Fruit fly (Drosophila melanogaster) whole organism, larva: ENCODE results near the gene CG11892.

ENCODE experiments used
- noc ChIP-seq: fragments of 200-800 bp; sonication (Bioruptor generic); optimal IDR thresholded peaks from 3 replicates; lab custom pipeline; 2019; ENCODE audit warnings: missing biosample characterization, mild to moderate bottlenecking, missing genetic modification characterization, moderate library complexity

CG11892 gene

DNA sequence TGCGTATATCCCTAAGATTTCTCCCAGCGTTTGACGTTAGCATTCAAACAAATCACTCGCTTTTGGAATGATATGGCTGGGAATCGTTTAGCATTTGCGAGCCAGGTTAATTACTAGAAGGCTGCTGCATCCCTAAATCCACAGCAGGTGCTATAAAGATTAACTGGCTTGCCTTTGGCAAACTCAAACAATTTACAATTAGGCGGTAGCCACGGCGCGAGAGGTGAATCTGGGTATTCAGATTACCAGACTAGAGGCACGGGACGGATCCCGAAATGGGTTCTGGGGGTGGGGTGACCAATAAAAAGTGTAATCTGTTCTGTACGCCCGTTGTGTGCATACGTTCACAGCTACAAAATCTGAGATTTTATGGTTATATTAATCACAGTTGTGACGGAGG, at the start of gene CG11892:
TSS of gene CG11892 (plus strand) at position 384 of the 400 bp plus-strand sequence.
- TF ChIP-seq noc (tag; lab: Kevin White, UChicago) = peak; percentile 84

DNA sequence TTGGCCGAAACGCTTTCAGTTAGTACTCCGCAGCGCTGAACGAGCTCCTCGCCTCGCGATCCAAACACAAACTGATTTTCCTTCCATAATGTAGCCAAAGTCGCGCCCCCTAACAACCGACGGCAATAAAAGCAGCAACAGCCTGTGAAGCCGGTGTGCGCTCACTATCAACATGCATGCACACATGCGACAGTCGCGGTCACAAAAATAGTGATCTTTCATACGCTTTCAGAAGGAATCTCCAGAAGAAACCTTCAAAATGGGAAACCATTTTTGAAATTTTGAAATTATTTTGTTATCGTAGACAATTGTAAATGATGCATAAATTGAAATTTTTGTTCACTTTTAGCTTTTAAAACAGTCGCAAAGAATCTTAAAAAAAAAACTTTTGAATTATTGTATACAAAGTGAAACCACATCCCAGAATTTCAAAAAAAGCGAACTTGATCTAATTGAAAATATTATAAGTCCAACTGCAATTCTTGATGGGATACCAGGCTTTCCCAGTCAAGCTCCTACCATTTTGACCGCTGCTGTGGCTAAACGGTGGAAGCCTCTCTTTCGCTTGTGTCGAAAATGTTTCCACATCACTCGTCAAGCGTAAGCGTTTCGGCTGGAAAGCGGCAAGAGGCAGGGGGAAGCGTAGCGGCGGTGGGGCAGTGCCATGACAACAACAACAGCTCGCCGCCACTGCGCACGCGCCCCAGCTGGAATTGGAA, 48.9 kb upstream of the CG11892 start, which contains the start of gene Cad96Cb:
TSS of gene Cad96Cb (minus strand) at position 51 of the 719 bp plus-strand sequence.
- TF ChIP-seq noc (tag; lab: Kevin White, UChicago) = no peak

DNA sequence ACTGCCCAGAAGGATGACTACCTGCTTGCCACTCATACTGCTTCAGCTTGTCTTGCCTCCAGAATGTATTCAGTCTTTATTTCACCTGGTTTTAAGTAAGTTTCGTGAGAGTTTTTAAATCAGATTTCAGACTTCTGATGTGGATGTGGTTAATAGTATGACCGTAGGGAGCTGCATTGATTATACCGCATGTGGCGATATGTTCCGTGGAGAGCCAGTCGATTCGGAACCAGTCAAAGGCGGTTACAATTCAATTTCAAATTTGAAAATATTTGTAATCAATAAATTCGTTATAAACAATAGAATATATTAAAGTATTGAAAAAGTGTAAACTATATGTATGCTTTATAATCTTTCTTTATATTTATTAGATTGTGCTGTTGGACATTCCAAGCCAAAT, 46.0 kb upstream of the CG11892 start, which contains the start of gene Sil1:
TSS of gene Sil1 (minus strand) at position 168 of the 400 bp plus-strand sequence.
- no peak for TF ChIP-seq noc (tag; lab: Kevin White, UChicago)

DNA sequence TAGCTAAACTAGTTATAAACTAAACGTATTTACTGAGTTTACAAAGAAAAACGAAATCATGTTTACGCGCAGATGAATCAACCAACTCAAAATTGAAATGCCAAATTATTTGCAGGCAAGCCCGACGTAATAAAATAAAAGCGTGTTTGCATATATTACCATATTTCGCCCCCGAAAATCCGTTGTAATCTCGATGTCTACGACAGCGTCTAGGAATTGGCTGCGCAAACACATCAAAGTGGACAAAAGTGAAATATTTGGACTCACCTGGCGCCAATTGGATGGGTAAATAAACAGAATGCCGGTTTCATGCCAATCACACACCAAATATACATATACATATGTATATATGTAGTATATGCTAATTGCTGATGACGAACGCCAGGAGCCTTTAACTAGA, 45.2 kb upstream of the CG11892 start:
- no peak for TF ChIP-seq noc (tag; lab: Kevin White, UChicago)

DNA sequence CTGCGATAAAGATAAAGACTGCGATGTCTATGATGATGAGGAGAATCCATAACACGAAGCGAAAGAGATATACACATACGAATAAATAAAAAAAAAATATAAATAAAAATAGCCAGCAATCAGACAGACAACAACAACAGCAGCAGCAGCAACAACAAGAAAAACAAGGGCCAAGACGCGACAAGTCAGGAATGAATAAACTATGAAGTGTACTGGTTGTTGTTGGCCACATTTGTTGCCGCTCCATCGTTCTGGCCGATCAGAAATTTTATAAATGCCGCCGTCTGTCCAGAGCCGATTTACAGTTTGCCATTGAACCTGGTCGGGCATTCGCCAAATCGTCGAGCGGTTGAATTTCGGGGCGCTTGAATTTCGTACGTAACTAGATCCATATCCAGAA, 44.0 kb upstream of the CG11892 start, which contains the start of gene Jhbp7:
TSS of gene Jhbp7 (plus strand) at position 301 of the 400 bp plus-strand sequence.
- TF ChIP-seq noc (tag; lab: Kevin White, UChicago) = no peak

DNA sequence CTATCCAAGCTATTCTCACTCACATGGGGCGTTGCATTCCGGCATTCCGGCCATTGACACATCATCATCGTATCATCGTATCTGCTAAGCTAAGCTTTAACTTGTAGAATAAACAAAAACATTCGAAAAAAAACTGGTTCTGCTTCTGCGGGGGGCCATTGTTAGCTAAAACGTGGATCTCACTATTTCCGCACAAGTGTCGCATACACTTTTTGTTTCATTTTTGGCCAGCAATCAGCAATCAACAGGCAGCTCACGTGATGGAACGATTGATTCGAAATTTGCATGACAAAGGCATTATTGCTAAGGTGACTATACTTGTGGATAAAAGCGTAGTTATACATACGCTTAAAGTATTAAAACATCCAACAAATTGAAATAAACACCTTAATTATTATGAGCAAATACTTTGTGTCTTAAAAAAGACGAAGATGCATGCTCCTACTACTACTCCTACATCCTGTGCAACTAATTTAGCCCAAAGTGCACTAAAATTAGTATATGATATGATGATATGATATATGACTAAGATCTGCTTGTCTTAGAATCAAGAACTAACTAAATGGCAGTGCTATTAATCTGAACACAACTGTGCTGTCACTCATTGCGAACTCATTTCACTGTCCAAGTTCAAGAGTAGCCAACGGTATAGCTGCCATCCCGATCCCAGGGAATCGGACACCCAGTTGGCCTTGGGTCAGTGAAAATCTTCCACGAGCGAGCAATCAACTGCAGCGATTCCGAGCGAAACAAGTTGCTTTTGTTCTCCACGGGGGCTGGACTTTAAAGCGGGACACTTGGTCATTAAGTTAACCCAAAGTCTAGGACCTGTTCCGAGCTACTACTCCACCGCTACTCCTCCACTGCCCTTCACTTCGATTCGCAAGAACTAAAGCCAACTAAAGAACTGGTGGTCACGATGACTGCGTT, 42.3 kb upstream of the CG11892 start:
- TF ChIP-seq noc (tag; lab: Kevin White, UChicago) = no peak

DNA sequence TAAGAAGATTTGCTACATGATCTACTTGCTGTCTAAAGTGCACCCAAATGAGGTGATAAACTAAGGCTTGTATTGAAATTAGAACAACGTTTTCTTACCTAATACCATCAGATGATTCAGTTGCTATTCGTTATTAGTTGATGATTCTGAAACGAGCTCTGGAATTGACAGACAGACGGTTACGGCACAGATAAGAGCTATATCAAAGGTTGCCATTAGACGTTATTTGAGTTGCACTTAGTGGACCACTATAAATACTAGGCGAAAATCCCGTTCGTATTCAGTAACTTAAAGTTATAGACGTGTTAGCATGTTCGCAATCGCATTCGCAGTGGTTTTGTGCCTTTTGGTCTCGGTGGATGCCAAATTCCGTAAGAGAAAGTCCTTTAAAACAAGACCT, 41.5 kb upstream of the CG11892 start, which contains the start of gene to:
TSS of gene to (plus strand) at position 301 of the 400 bp plus-strand sequence.
- no peak for TF ChIP-seq noc (tag; lab: Kevin White, UChicago)

DNA sequence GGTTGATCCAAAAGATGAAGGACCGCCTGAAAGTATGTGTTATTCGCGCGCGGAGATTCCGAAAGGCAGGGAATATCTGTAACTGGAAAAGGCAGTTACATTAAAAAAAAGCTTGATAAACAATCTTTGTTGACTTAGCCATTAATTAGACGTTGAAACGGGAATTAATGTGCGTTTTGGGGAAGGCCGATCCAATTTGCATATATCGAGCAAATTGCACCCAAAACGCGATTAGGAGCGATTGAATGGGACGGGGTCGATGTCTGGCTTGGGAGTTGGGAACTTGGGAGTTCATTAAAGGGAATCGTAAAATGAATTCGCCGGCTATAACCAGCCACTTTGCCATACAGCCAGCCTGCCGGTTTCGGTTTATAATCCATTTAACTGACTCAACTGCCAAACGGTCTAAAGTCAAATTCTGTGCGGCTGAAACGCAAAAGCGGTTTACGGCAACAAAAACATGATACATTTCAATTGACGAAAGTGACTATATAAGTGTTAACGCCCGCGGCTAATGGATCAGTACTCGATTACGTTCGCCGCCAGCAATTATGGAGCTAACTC, 39.8 kb upstream of the CG11892 start, which contains the start of gene CG11854:
TSS of gene CG11854 (plus strand) at position 514 of the 564 bp plus-strand sequence.
- TF ChIP-seq noc (tag; lab: Kevin White, UChicago) = no peak

DNA sequence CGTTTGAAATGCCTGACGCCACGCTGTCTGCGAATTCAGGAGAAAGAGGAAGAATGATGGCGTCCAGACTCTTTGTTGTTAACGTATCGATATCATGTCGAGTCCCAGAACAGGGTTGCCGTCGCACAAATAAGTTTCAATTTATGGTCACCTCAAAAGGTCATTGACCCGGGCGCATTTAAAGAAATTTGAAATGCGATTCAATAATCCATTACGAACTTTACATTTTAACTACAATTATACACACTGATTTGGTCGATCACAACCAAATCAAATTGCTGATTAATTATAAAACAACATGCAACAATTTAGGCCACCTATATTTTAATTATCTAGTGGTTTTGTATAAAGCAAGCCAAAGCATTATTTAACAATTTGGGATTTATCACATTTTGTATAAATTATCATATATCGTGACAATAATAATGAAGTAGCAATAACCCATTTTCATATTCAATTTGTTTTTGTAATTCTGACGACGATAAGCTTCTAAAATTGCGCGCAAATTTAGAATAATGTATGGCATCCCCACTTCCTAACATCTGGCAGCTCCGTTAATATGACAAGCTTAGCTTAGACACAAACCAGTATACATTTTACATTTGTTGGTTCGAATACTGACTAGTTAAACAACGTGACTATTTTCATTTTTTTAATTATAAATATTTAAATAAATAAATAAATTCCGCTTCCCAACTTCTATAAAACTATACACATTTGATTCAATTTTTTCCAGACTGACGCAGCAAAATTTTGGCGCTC, 36.1 kb upstream of the CG11892 start, which contains the start of gene bam:
TSS of gene bam (minus strand) at position 58 of the 762 bp plus-strand sequence.
- TF ChIP-seq noc (tag; lab: Kevin White, UChicago) = no peak

DNA sequence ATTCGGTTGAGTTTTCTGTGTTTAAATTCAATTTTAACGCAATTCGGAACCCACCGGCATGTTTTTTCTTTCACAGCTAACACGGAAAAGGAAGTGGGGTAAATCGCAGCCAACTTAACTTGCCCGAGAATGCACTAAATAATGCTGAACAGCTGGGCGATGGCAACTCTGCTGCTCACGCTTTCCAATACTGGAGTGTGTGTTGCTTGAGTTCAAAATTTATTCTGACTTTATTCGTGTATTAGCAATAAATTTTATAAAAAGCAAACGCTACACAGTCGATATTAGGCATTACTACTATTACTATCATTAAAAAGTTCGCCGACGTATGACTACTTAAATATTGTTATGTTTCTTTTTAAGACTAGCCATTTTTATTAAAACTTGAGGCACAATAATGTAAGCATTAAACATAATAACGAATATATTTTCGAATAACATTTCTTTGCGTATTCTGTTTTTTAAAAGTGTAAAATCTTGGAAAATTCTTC, 33.9 kb upstream of the CG11892 start, which contains the start of the genes RpS27 and Nup37:
TSS of gene RpS27 (minus strand) at position 136 of the 491 bp plus-strand sequence.
TSS of gene Nup37 (plus strand) at position 280 of the 491 bp plus-strand sequence.
- TF ChIP-seq noc (tag; lab: Kevin White, UChicago) = peak; percentile 86

DNA sequence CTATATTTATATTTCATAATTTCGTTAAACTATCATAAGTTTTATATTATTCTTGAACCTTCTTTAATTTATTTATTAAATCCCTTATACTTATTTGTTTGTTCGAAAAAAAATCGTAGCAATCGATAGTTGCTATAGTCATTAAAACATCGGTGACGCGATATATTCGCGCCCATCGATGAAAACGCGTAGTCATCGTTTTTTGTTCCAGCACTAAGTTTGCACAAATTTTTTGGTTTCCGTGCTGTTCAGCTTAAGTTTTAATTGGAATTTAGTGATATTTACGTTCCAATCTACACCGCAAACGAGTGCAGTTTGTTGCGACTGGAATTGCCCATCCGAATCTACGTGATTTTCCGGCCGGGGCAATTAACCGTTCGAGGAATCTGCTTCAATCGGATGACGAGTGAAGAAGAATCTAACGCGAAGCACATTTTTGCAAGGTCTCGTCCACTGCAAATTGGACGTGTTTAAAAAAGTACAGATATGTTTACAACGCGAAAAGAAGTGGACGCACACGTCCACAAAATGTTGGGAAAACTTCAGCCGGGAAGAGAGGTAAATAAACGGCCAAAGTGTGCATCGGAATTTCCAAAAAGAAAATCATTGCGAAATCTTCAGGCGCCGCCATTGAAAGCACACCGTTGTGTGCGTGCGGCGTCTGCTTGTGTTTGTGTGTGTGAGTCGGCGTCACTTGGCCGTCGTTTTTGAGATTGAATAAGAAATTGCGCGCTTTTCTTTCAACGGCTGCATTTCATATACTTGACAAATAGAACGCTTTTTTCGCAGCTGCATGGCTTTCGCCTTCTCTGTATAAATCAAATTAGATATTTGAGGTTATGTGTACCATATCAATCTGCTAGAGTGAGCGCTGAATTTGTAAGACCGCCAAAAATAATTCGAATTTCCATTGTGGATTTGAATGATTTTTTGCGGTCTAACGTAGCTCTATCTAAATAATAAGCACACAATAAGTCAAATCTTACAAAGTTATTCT, 31.9 kb upstream of the CG11892 start, which contains the start of gene Nup358:
TSS of gene Nup358 (plus strand) at position 204 of the 997 bp plus-strand sequence.
- no peak for TF ChIP-seq noc (tag; lab: Kevin White, UChicago)

DNA sequence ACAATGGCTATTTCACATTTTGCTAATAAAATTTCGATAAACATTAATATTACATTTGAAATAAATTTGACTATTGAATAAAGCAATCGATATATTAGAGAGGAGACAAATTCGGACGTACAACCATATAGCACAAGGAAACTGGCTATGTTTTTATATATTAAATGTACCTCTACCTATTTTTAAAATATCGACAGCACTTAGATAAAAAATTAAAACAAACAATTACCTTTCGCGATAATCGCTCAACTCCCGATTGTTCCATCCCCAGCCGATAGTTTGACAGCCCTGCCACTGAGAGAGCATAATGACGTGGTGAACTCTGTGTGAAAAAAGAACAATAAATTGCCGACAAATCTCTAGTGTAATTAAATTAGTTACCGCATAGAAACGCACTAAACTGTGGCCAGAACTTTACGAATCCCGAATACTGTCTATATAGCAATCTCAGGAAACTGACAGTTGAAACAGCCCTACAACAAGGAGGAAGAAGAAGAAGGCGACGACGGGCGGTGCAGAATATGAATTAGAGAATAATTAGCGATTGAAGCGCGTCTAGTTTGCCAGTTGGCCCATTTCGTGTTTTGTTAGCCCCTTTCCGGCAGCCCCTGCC, 22.6 kb upstream of the CG11892 start, which contains the start of gene CG11857:
TSS of gene CG11857 (plus strand) at position 271 of the 613 bp plus-strand sequence.
- TF ChIP-seq noc (tag; lab: Kevin White, UChicago) = peak; percentile 95
